Fruit fly (Drosophila melanogaster) whole organism, embryonic: Measurements from ENCODE around the gene Gcn5.
A peak's percentile ranks its signal among the peaks of the same experiment; 100 is the strongest.

ENCODE experiments used
- C15 ChIP-seq: fragments of 200-800 bp; sonication (Bioruptor generic); IDR thresholded peaks from 3 replicates; pipeline ENCODE4 v1.3.6; 2022; ENCODE audit warnings: missing biosample characterization, missing genetic modification characterization
- CG1024 ChIP-seq: fragments of 200-800 bp; sonication (Bioruptor generic); IDR thresholded peaks from 2 replicates; pipeline ENCODE4 v1.3.6; 2022; ENCODE audit warnings: missing biosample characterization, missing genetic modification characterization
- CG12071 ChIP-seq: fragments of 200-800 bp; sonication (Bioruptor generic); optimal IDR thresholded peaks from 3 replicates; lab custom pipeline; 2018; ENCODE audit warnings: missing biosample characterization, mild to moderate bottlenecking, missing genetic modification characterization
- CG1233 ChIP-seq: fragments of 200-800 bp; sonication (Bioruptor generic); optimal IDR thresholded peaks from 4 replicates; lab custom pipeline; 2018; ENCODE audit warnings: missing biosample characterization, mild to moderate bottlenecking, missing genetic modification characterization
- CG15601 ChIP-seq: fragments of 200-800 bp; sonication (Bioruptor generic); optimal IDR thresholded peaks from 3 replicates; lab custom pipeline; 2019; ENCODE audit warnings: missing biosample characterization, mild to moderate bottlenecking, missing genetic modification characterization, moderate library complexity
- CG16779 ChIP-seq: fragments of 200-800 bp; sonication (Bioruptor generic); IDR thresholded peaks from 2 replicates; pipeline ENCODE4 v1.3.6; 2022; ENCODE audit warnings: missing biosample characterization, missing genetic modification characterization
- CG1792 ChIP-seq: fragments of 200-800 bp; sonication (Bioruptor generic); optimal IDR thresholded peaks from 2 replicates; lab custom pipeline; 2016; ENCODE audit warnings: missing biosample characterization, missing genetic modification characterization
- CG3407 ChIP-seq: fragments of 200-800 bp; sonication (Bioruptor generic); optimal IDR thresholded peaks from 2 replicates; lab custom pipeline; 2018; ENCODE audit warnings: missing biosample characterization, mild to moderate bottlenecking, missing genetic modification characterization
- CG42726 ChIP-seq: fragments of 200-800 bp; sonication (Bioruptor generic); IDR thresholded peaks from 2 replicates; pipeline ENCODE4 v1.3.6; 2022; ENCODE audit warnings: missing biosample characterization, missing genetic modification characterization; ENCODE audit not compliant: partially characterized antibody
- CG4707 ChIP-seq: fragments of 200-800 bp; sonication (Bioruptor generic); optimal IDR thresholded peaks from 2 replicates; lab custom pipeline; 2018; ENCODE audit warnings: missing biosample characterization, mild to moderate bottlenecking, missing genetic modification characterization, moderate library complexity
- CG6854 ChIP-seq: fragments of 200-800 bp; sonication (Bioruptor generic); optimal IDR thresholded peaks from 3 replicates; lab custom pipeline; 2017; ENCODE audit warnings: missing biosample characterization, mild to moderate bottlenecking, missing genetic modification characterization
- CG7372 ChIP-seq: fragments of 200-800 bp; sonication (Bioruptor generic); IDR thresholded peaks from 2 replicates; pipeline ENCODE4 v1.3.6; 2022; ENCODE audit warnings: missing biosample characterization, missing genetic modification characterization
- CG7987 ChIP-seq: fragments of 200-800 bp; sonication (Bioruptor generic); optimal IDR thresholded peaks from 2 replicates; lab custom pipeline; 2018; ENCODE audit warnings: missing biosample characterization, mild to moderate bottlenecking, missing genetic modification characterization, moderate library complexity
- CG8089 ChIP-seq: fragments of 200-800 bp; sonication (Bioruptor generic); optimal IDR thresholded peaks from 3 replicates; lab custom pipeline; 2016; ENCODE audit warnings: missing biosample characterization, missing genetic modification characterization
- CG8359 ChIP-seq: fragments of 200-800 bp; sonication (Bioruptor generic); optimal IDR thresholded peaks from 2 replicates; lab custom pipeline; 2017; ENCODE audit warnings: missing biosample characterization, mild to moderate bottlenecking, missing genetic modification characterization, borderline replicate concordance
- CG8388 ChIP-seq: fragments of 200-800 bp; sonication (Bioruptor generic); optimal IDR thresholded peaks from 2 replicates; lab custom pipeline; 2019; ENCODE audit warnings: missing biosample characterization, mild to moderate bottlenecking, missing genetic modification characterization, moderate library complexity
- CG8478 ChIP-seq: fragments of >200 bp; optimal IDR thresholded peaks from 2 replicates; lab custom pipeline; 2018
- CG8944 ChIP-seq: fragments of 200-800 bp; sonication (Bioruptor generic); optimal IDR thresholded peaks from 3 replicates; lab custom pipeline; 2016; ENCODE audit warnings: missing biosample characterization, missing genetic modification characterization
- D19A ChIP-seq: fragments of 200-800 bp; optimal IDR thresholded peaks from 3 replicates; lab custom pipeline; 2019; ENCODE audit warnings: missing biosample characterization, mild to moderate bottlenecking, missing genetic modification characterization, moderate library complexity
- Drgx ChIP-seq: fragments of 200-800 bp; sonication (Bioruptor generic); IDR thresholded peaks from 2 replicates; pipeline ENCODE4 v1.3.6; 2022; ENCODE audit warnings: missing biosample characterization, missing genetic modification characterization
- H15 ChIP-seq: fragments of 200-800 bp; sonication (Bioruptor generic); IDR thresholded peaks from 3 replicates; pipeline ENCODE4 v1.3.6; 2022; ENCODE audit warnings: missing biosample characterization, missing genetic modification characterization
- HLH4C ChIP-seq: fragments of 200-800 bp; sonication (Bioruptor generic); IDR thresholded peaks from 3 replicates; pipeline ENCODE4 v1.3.6; 2022; ENCODE audit warnings: missing biosample characterization, missing genetic modification characterization; ENCODE audit not compliant: partially characterized antibody
- Hsf ChIP-seq: fragments of 200-800 bp; sonication (Bioruptor generic); optimal IDR thresholded peaks from 3 replicates; lab custom pipeline; 2016; ENCODE audit warnings: missing biosample characterization, missing genetic modification characterization
- Jarid2 ChIP-seq: fragments of 200-800 bp; sonication (Bioruptor generic); optimal IDR thresholded peaks from 3 replicates; lab custom pipeline; 2017; ENCODE audit warnings: mild to moderate bottlenecking, missing biosample characterization, missing genetic modification reagents, missing genetic modification characterization
- MESR4 ChIP-seq: fragments of 200-800 bp; sonication (Bioruptor generic); optimal IDR thresholded peaks from 2 replicates; lab custom pipeline; 2018; ENCODE audit warnings: missing biosample characterization, mild to moderate bottlenecking, missing genetic modification characterization, moderate library complexity
- Max ChIP-seq: fragments of 200-800 bp; sonication (Bioruptor generic); optimal IDR thresholded peaks from 2 replicates; lab custom pipeline; 2016; ENCODE audit warnings: missing biosample characterization, mild to moderate bottlenecking, missing genetic modification characterization
- NC2β ChIP-seq: fragments of 200-800 bp; sonication (Bioruptor generic); optimal IDR thresholded peaks from 2 replicates; lab custom pipeline; 2016; ENCODE audit warnings: missing biosample characterization, missing genetic modification characterization
- Optix ChIP-seq: fragments of 200-800 bp; sonication (Bioruptor generic); IDR thresholded peaks from 3 replicates; pipeline ENCODE4 v1.3.6; 2022; ENCODE audit warnings: missing biosample characterization, missing genetic modification characterization
- Taf1 ChIP-seq: fragments of 200-800 bp; sonication (Bioruptor generic); IDR thresholded peaks from 2 replicates; pipeline ENCODE4 v1.3.6; 2022; ENCODE audit warnings: missing biosample characterization, missing genetic modification characterization
- ap ChIP-seq: fragments of 200-800 bp; sonication (Bioruptor generic); IDR thresholded peaks from 2 replicates; pipeline ENCODE4 v1.3.6; 2022; ENCODE audit warnings: missing biosample characterization, missing genetic modification characterization
- ara ChIP-seq: fragments of 200-800 bp; sonication (Bioruptor generic); IDR thresholded peaks from 2 replicates; pipeline ENCODE4 v1.3.6; 2022; ENCODE audit warnings: missing biosample characterization, missing genetic modification characterization
- cad ChIP-seq: fragments of >200 bp; optimal IDR thresholded peaks from 2 replicates; lab custom pipeline; 2017; ENCODE audit warnings: missing biosample characterization, missing genetic modification characterization
- corto ChIP-seq: fragments of 200-800 bp; sonication (Bioruptor generic); optimal IDR thresholded peaks from 2 replicates; lab custom pipeline; 2016; ENCODE audit warnings: missing biosample characterization, mild to moderate bottlenecking, missing genetic modification characterization, moderate library complexity
- dpn ChIP-seq, 2 experiments: fragments of 200-800 bp; sonication (Bioruptor generic); optimal IDR thresholded peaks; 3 replicates each; lab custom pipeline; 2016; ENCODE audit warnings: missing biosample characterization in 2 of 2, missing genetic modification characterization in 2 of 2
- exex ChIP-seq: fragments of 200-800 bp; sonication (Bioruptor generic); optimal IDR thresholded peaks from 4 replicates; lab custom pipeline; 2018; ENCODE audit warnings: missing biosample characterization, mild to moderate bottlenecking, missing genetic modification characterization, moderate library complexity
- fu2 ChIP-seq: fragments of 200-800 bp; sonication (Bioruptor generic); optimal IDR thresholded peaks from 2 replicates; lab custom pipeline; 2016; ENCODE audit warnings: missing biosample characterization, missing genetic modification characterization
- lbe ChIP-seq: fragments of 200-800 bp; sonication (Bioruptor generic); optimal IDR thresholded peaks from 2 replicates; lab custom pipeline; 2016; ENCODE audit warnings: missing biosample characterization, mild to moderate bottlenecking, missing genetic modification characterization
- lov ChIP-seq, 2 experiments: fragments of 200-800 bp in 1 of 2; fragments of >200 bp in 1 of 2; sonication (Bioruptor generic) in 1 of 2; IDR thresholded peaks in 1 of 2; optimal IDR thresholded peaks in 1 of 2; 2 replicates in 1 of 2; 3 replicates in 1 of 2; pipeline versions ENCODE4 v1.3.6 to Lab custom; 2017 to 2022; ENCODE audit warnings: missing biosample characterization in 1 of 2, missing genetic modification characterization in 1 of 2
- nau ChIP-seq: fragments of 200-800 bp; sonication (Bioruptor generic); optimal IDR thresholded peaks from 3 replicates; lab custom pipeline; 2017; ENCODE audit warnings: missing biosample characterization, mild to moderate bottlenecking, missing genetic modification characterization, missing genetic modification reagents
- nmo ChIP-seq: fragments of 200-800 bp; sonication (Bioruptor generic); optimal IDR thresholded peaks from 2 replicates; lab custom pipeline; 2018; ENCODE audit warnings: missing biosample characterization, mild to moderate bottlenecking, missing genetic modification characterization, moderate library complexity
- pan ChIP-seq, 4 experiments: fragments of >200 bp in 3 of 4; fragments of 200-800 bp in 1 of 4; sonication (Bioruptor generic) in 1 of 4; optimal IDR thresholded peaks in 3 of 4; IDR thresholded peaks in 1 of 4; 2 replicates each; pipeline versions ENCODE4 v1.3.6 to Lab custom; 2017 to 2022; ENCODE audit warnings: missing biosample characterization in 2 of 4, missing genetic modification characterization in 2 of 4, mixed read lengths in 1 of 4
- phol ChIP-seq: fragments of 200-800 bp; sonication (Bioruptor generic); optimal IDR thresholded peaks from 3 replicates; lab custom pipeline; 2018; ENCODE audit warnings: missing biosample characterization, mild to moderate bottlenecking, missing genetic modification characterization, moderate library complexity
- ro ChIP-seq: fragments of 200-800 bp; sonication (Bioruptor generic); IDR thresholded peaks from 2 replicates; pipeline ENCODE4 v1.3.6; 2022; ENCODE audit warnings: missing biosample characterization, missing genetic modification characterization
- row ChIP-seq: fragments of 200-800 bp; sonication (Bioruptor generic); IDR thresholded peaks from 3 replicates; pipeline ENCODE4 v1.3.6; 2022; ENCODE audit warnings: missing biosample characterization, missing genetic modification characterization
- sens ChIP-seq: fragments of 200-800 bp; sonication (Bioruptor generic); peaks from one replicate; lab custom pipeline; 2016; ENCODE audit warnings: missing biosample characterization, missing genetic modification characterization
- slp2 ChIP-seq: fragments of 200-800 bp; sonication (Bioruptor generic); optimal IDR thresholded peaks from 2 replicates; lab custom pipeline; 2016; ENCODE audit warnings: missing biosample characterization, missing genetic modification characterization
- so ChIP-seq: fragments of 200-800 bp; sonication (Bioruptor generic); IDR thresholded peaks from 3 replicates; pipeline ENCODE4 v1.3.6; 2022; ENCODE audit warnings: missing biosample characterization, missing genetic modification characterization
- tup ChIP-seq: fragments of 200-800 bp; sonication (Bioruptor generic); optimal IDR thresholded peaks from 2 replicates; lab custom pipeline; 2016; ENCODE audit warnings: missing biosample characterization, mild to moderate bottlenecking, missing genetic modification characterization, moderate library complexity
- vfl ChIP-seq: fragments of 200-800 bp; sonication (Bioruptor generic); optimal IDR thresholded peaks from 2 replicates; lab custom pipeline; 2016; ENCODE audit warnings: missing biosample characterization, missing genetic modification characterization

Gene Gcn5

DNA sequence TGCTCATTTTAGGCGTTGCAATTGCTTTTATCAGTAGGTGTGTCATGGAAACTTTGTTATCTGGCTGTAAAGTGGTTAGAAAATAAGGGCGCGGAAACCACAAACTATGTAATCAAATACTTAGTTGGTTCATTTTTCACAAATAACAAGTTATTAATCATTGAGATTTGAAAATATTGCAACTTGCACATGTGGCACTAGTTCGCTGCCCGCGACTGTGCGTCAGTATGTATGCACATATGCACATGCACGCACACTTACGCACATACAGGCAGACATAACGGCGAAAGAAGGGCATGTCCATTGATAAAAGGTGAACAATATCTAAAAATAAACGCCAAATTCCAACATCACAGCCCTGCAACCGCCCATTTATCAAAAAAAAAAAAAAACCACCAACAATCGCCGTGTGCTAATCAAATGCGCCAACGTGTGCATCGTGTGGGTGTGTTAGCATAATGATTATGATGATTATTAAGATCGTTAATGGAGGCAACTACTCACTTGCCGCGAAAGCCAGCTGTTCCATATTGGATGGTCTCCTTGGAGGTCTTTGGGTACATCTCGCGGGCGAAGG is 5.7 kb upstream of the Gcn5 start (continued):
- peak; percentile 45 for TF ChIP-seq phol (tag; lab: Kevin White, UChicago)
- TF ChIP-seq ap (GFP tag; lab: Robert Waterston, UW) = peak; percentile 29; the same call in 1 of the 2 replicates
- peak; percentile 48 for TF ChIP-seq CG8089 (GFP tag; lab: Kevin White, UChicago)
- no peak for TF ChIP-seq lov (optimal IDR thresholded peaks at IDR 0.05; lab: Kevin White, UChicago)
- TF ChIP-seq lov (GFP tag; IDR thresholded peaks at IDR 0.05; lab: Robert Waterston, UW) = peak; percentile 85
- TF ChIP-seq CG15601 (tag; lab: Kevin White, UChicago) = peak; percentile 44
- TF ChIP-seq pan (optimal IDR thresholded peaks at IDR 0.05; lab: Kevin White, UChicago) = no peak
- peak in 1 of 2 experiments; percentile 60 for TF ChIP-seq pan (GFP tag; optimal IDR thresholded peaks at IDR 0.05 in 1 of 2, IDR thresholded peaks at IDR 0.05 in 1 of 2)
- peak; percentile 13 for TF ChIP-seq Jarid2
- no peak for TF ChIP-seq fu2
- peak; percentile 5 for TF ChIP-seq sens
- TF ChIP-seq vfl (GFP tag; lab: Kevin White, UChicago) = no peak
- TF ChIP-seq MESR4 (GFP tag; lab: Kevin White, UChicago) = peak; percentile 31
- peak; percentile 42 for TF ChIP-seq nmo (GFP tag; lab: Kevin White, UChicago)
- TF ChIP-seq ara (GFP tag; lab: Robert Waterston, UW) = peak; percentile 63
- peak; percentile 12 for TF ChIP-seq CG1233 (GFP tag; lab: Kevin White, UChicago)
- TF ChIP-seq lbe (GFP tag; lab: Kevin White, UChicago) = peak; percentile 70
- peak; percentile 29 to 34 for TF ChIP-seq dpn (GFP tag; optimal IDR thresholded peaks at IDR 0.05; lab: Kevin White, UChicago)
- peak; percentile 25 for TF ChIP-seq CG12071 (GFP tag; lab: Kevin White, UChicago)
- TF ChIP-seq Taf1 = 0 out of 2 replicates have a peak, but pooled peaks have one; percentile 7
- TF ChIP-seq CG8388 (GFP tag; lab: Kevin White, UChicago) = peak; percentile 37
- no peak for TF ChIP-seq CG42726
- TF ChIP-seq NC2β (GFP tag; lab: Kevin White, UChicago) = no peak
- peak; percentile 53 for TF ChIP-seq CG8944 (GFP tag; lab: Kevin White, UChicago)
- 0 out of 3 replicates have a peak, but pooled peaks have one; percentile 32 for TF ChIP-seq H15
- TF ChIP-seq ro (GFP tag; lab: Robert Waterston, UW) = no peak
- no peak for TF ChIP-seq Max (GFP tag; lab: Kevin White, UChicago)
- no peak for TF ChIP-seq CG16779 (GFP tag; lab: Robert Waterston, UW)
- peak; percentile 23 for TF ChIP-seq CG3407
- TF ChIP-seq HLH4C (GFP tag; lab: Robert Waterston, UW) = no peak
- no peak for TF ChIP-seq CG7987 (GFP tag; lab: Kevin White, UChicago)
- no peak for TF ChIP-seq cad
- TF ChIP-seq nau = peak; percentile 59
- no peak for TF ChIP-seq CG8478 (lab: Kevin White, UChicago)
- 0 out of 3 replicates have a peak, but pooled peaks have one; percentile 17 for TF ChIP-seq Optix
- no peak for TF ChIP-seq CG7372 (GFP tag; lab: Robert Waterston, UW)
- TF ChIP-seq CG1024 (GFP tag; lab: Robert Waterston, UW) = peak; percentile 58; the same call in 1 of the 2 replicates
- TF ChIP-seq CG8359 (GFP tag; lab: Kevin White, UChicago) = peak; percentile 30
- TF ChIP-seq C15 (GFP tag; lab: Robert Waterston, UW) = no peak
- peak; percentile 20 for TF ChIP-seq slp2 (GFP tag; lab: Kevin White, UChicago)
- peak; percentile 59 for TF ChIP-seq D19A (tag; lab: Kevin White, UChicago)
- no peak for TF ChIP-seq CG6854 (GFP tag; lab: Kevin White, UChicago)
- TF ChIP-seq row = peak; percentile 39; the same call in 1 of the 3 replicates
- peak; percentile 43 for TF ChIP-seq Hsf (GFP tag; lab: Kevin White, UChicago)
- TF ChIP-seq tup (GFP tag; lab: Kevin White, UChicago) = no peak
- no peak for TF ChIP-seq exex (tag; lab: Kevin White, UChicago)
- TF ChIP-seq Drgx (GFP tag; lab: Robert Waterston, UW) = peak; percentile 69; the same call in 1 of the 2 replicates
- TF ChIP-seq so (GFP tag; lab: Robert Waterston, UW) = peak; percentile 56; the same call in 1 of the 3 replicates
- peak; percentile 62 for TF ChIP-seq corto (GFP tag; lab: Kevin White, UChicago)
- TF ChIP-seq CG1792 (GFP tag; lab: Kevin White, UChicago) = peak; percentile 7
- TF ChIP-seq CG4707 (GFP tag; lab: Kevin White, UChicago) = peak; percentile 19
